Worm (Caenorhabditis elegans) whole organism, L3 larva: ENCODE data around the gene yif-1.

Experiments
- ama-1 ChIP-seq: fragments of 150-350 bp; optimal IDR thresholded peaks from 2 replicates; lab custom pipeline; 2018
- elt-2 ChIP-seq: sonication (generic microtip); optimal IDR thresholded peaks from 2 replicates; lab custom pipeline; 2016; ENCODE audit warnings: missing genetic modification reagents, mild to moderate bottlenecking, missing genetic modification characterization, missing compliant biosample characterization
- mml-1 ChIP-seq: fragments of 150-350 bp; sonication (generic microtip); optimal IDR thresholded peaks from 3 replicates; lab custom pipeline; 2014; ENCODE audit warnings: missing biosample characterization, missing genetic modification characterization
- nhr-12 ChIP-seq: fragments of 150-350 bp; optimal IDR thresholded peaks from 2 replicates; lab custom pipeline; 2014; ENCODE audit warnings: missing biosample characterization, missing genetic modification characterization
- nhr-43 ChIP-seq: sonication (generic microtip); optimal IDR thresholded peaks from 2 replicates; lab custom pipeline; 2016; ENCODE audit warnings: mild to moderate bottlenecking, missing genetic modification characterization, missing compliant biosample characterization; ENCODE audit not compliant: poor library complexity, severe bottlenecking
- skn-1 ChIP-seq: fragments of 150-350 bp; optimal IDR thresholded peaks from 2 replicates; lab custom pipeline; 2014; ENCODE audit warnings: missing biosample characterization, missing genetic modification characterization
- zag-1 ChIP-seq: fragments of 150-350 bp; optimal IDR thresholded peaks from 2 replicates; lab custom pipeline; 2014; ENCODE audit warnings: missing biosample characterization, missing genetic modification characterization

ce11 chrV:10003315-10003969 is 51.3 kb downstream of the yif-1 start:
- TF ChIP-seq zag-1 (tag; lab: Kevin White, UChicago) (no peak), skn-1 (tag; lab: Kevin White, UChicago) (peak; percentile 31), ama-1 (lab: Kevin White, UChicago) (no peak), elt-2 (tag; lab: Kevin White, UChicago) (peak; percentile 79), mml-1 (tag; lab: Kevin White, UChicago) (no peak), nhr-12 (tag; lab: Kevin White, UChicago) (no peak), nhr-43 (peak; percentile 52)
